Fruit fly (Drosophila melanogaster) whole organism, embryonic: ENCODE data around the gene dsd.

Experiments
- Abd-B ChIP-seq: fragments of 200-800 bp; sonication (Bioruptor generic); optimal IDR thresholded peaks from 2 replicates; lab custom pipeline; 2018; ENCODE audit warnings: missing biosample characterization, mild to moderate bottlenecking, missing genetic modification characterization, moderate library complexity
- Antp ChIP-seq: fragments of 200-800 bp; sonication (Bioruptor generic); optimal IDR thresholded peaks from 3 replicates; lab custom pipeline; 2016; ENCODE audit warnings: missing biosample characterization, missing genetic modification characterization
- Atf-2 ChIP-seq: fragments of 200-800 bp; sonication (Bioruptor generic); optimal IDR thresholded peaks from 2 replicates; lab custom pipeline; 2016; ENCODE audit warnings: missing biosample characterization, missing genetic modification characterization
- Blimp-1 ChIP-seq: fragments of 200-800 bp; sonication (Bioruptor generic); optimal IDR thresholded peaks from 3 replicates; lab custom pipeline; 2018; ENCODE audit warnings: missing biosample characterization, missing genetic modification characterization, mild to moderate bottlenecking, moderate library complexity, missing genetic modification reagents
- CG10431 ChIP-seq: fragments of 200-800 bp; sonication (Bioruptor generic); optimal IDR thresholded peaks from 3 replicates; lab custom pipeline; 2018; ENCODE audit warnings: missing biosample characterization, mild to moderate bottlenecking, missing genetic modification characterization
- CG10565 ChIP-seq: fragments of 200-800 bp; sonication (Bioruptor generic); optimal IDR thresholded peaks from 3 replicates; lab custom pipeline; 2016; ENCODE audit warnings: missing biosample characterization, mild to moderate bottlenecking, missing genetic modification characterization
- CG12104 ChIP-seq: fragments of 200-800 bp; sonication (Bioruptor generic); optimal IDR thresholded peaks from 3 replicates; lab custom pipeline; 2016; ENCODE audit warnings: missing biosample characterization, missing genetic modification characterization
- CG13894 ChIP-seq: fragments of 200-800 bp; sonication (Bioruptor generic); optimal IDR thresholded peaks from 3 replicates; lab custom pipeline; 2018; ENCODE audit warnings: missing biosample characterization, mild to moderate bottlenecking, missing genetic modification characterization, moderate library complexity
- CG15514 ChIP-seq: fragments of 200-800 bp; sonication (Bioruptor generic); optimal IDR thresholded peaks from 3 replicates; lab custom pipeline; 2017; ENCODE audit warnings: missing biosample characterization, missing genetic modification characterization, mild to moderate bottlenecking, moderate library complexity, missing genetic modification reagents
- CG18011 ChIP-seq: fragments of 200-800 bp; sonication (Bioruptor generic); optimal IDR thresholded peaks from 2 replicates; lab custom pipeline; 2017; ENCODE audit warnings: missing biosample characterization, missing genetic modification characterization, mild to moderate bottlenecking, moderate library complexity, missing genotype
- CG18476 ChIP-seq: fragments of 200-800 bp; sonication (Bioruptor generic); optimal IDR thresholded peaks from 2 replicates; lab custom pipeline; 2016; ENCODE audit warnings: missing biosample characterization, mild to moderate bottlenecking, missing genetic modification characterization
- CG30403 ChIP-seq: fragments of 200-800 bp; sonication (Bioruptor generic); optimal IDR thresholded peaks from 3 replicates; lab custom pipeline; 2016; ENCODE audit warnings: missing biosample characterization, missing genetic modification characterization
- CG43689 ChIP-seq: fragments of 200-800 bp; sonication (Bioruptor generic); IDR thresholded peaks from 2 replicates; pipeline ENCODE4 v1.3.6; 2022; ENCODE audit warnings: missing biosample characterization, missing genetic modification characterization
- CG5180 ChIP-seq: fragments of 200-800 bp; sonication (Bioruptor generic); optimal IDR thresholded peaks from 3 replicates; lab custom pipeline; 2017; ENCODE audit warnings: missing biosample characterization, missing genetic modification characterization, mild to moderate bottlenecking, moderate library complexity, missing genetic modification reagents
- CG7372 ChIP-seq: fragments of 200-800 bp; sonication (Bioruptor generic); IDR thresholded peaks from 2 replicates; pipeline ENCODE4 v1.3.6; 2022; ENCODE audit warnings: missing biosample characterization, missing genetic modification characterization
- D19A ChIP-seq: fragments of 200-800 bp; optimal IDR thresholded peaks from 3 replicates; lab custom pipeline; 2019; ENCODE audit warnings: missing biosample characterization, mild to moderate bottlenecking, missing genetic modification characterization, moderate library complexity
- Dip2 ChIP-seq: fragments of 200-800 bp; sonication (Bioruptor generic); IDR thresholded peaks from 2 replicates; pipeline ENCODE4 v1.3.6; 2022; ENCODE audit warnings: missing biosample characterization, missing genetic modification characterization
- Dp ChIP-seq: fragments of 200-800 bp; sonication (Bioruptor generic); optimal IDR thresholded peaks from 2 replicates; lab custom pipeline; 2018; ENCODE audit warnings: missing biosample characterization, mild to moderate bottlenecking, missing genetic modification characterization, moderate library complexity
- Drgx ChIP-seq: fragments of 200-800 bp; sonication (Bioruptor generic); IDR thresholded peaks from 2 replicates; pipeline ENCODE4 v1.3.6; 2022; ENCODE audit warnings: missing biosample characterization, missing genetic modification characterization
- E2f2 ChIP-seq: fragments of 200-800 bp; sonication (Bioruptor generic); IDR thresholded peaks from 2 replicates; pipeline ENCODE4 v1.3.6; 2022; ENCODE audit warnings: missing biosample characterization, missing genetic modification characterization
- HLHmδ ChIP-seq: fragments of 200-800 bp; sonication (Bioruptor generic); optimal IDR thresholded peaks from 2 replicates; lab custom pipeline; 2018; ENCODE audit warnings: missing biosample characterization, mild to moderate bottlenecking, missing genetic modification characterization, moderate library complexity
- NFAT ChIP-seq: fragments of 200-800 bp; sonication (Bioruptor generic); IDR thresholded peaks from 2 replicates; pipeline ENCODE4 v1.3.6; 2022; ENCODE audit warnings: missing biosample characterization, missing genetic modification characterization
- NfI ChIP-seq: fragments of 200-800 bp; sonication (Bioruptor generic); optimal IDR thresholded peaks from 3 replicates; lab custom pipeline; 2018; ENCODE audit warnings: missing biosample characterization, mild to moderate bottlenecking, missing genetic modification characterization, moderate library complexity
- Poxn ChIP-seq: fragments of 200-800 bp; sonication (Bioruptor generic); IDR thresholded peaks from 2 replicates; pipeline ENCODE4 v1.3.6; 2022; ENCODE audit warnings: missing biosample characterization, missing genetic modification characterization
- Sry-β ChIP-seq: fragments of 200-800 bp; sonication (Bioruptor generic); optimal IDR thresholded peaks from 2 replicates; lab custom pipeline; 2018; ENCODE audit warnings: missing biosample characterization, mild to moderate bottlenecking, missing genetic modification characterization, moderate library complexity
- Ssrp ChIP-seq: fragments of 200-800 bp; sonication (Bioruptor generic); optimal IDR thresholded peaks from 2 replicates; lab custom pipeline; 2018; ENCODE audit warnings: missing biosample characterization, mild to moderate bottlenecking, missing genetic modification characterization, moderate library complexity
- aop ChIP-seq: fragments of 200-800 bp; sonication (Bioruptor generic); IDR thresholded peaks from 2 replicates; pipeline ENCODE4 v1.3.6; 2022; ENCODE audit warnings: missing biosample characterization, missing genetic modification characterization
- cato ChIP-seq: fragments of 200-800 bp; sonication (Bioruptor generic); optimal IDR thresholded peaks from 2 replicates; lab custom pipeline; 2016; ENCODE audit warnings: missing biosample characterization, missing genetic modification characterization, borderline replicate concordance
- chinmo ChIP-seq: fragments of 200-800 bp; sonication (Bioruptor generic); IDR thresholded peaks from 4 replicates; pipeline ENCODE4 v1.3.6; 2022; ENCODE audit warnings: missing biosample characterization, missing genetic modification characterization; ENCODE audit not compliant: partially characterized antibody
- ewg ChIP-seq: fragments of 200-800 bp; sonication (Bioruptor generic); optimal IDR thresholded peaks from 3 replicates; lab custom pipeline; 2017; ENCODE audit warnings: mild to moderate bottlenecking, missing biosample characterization, missing genetic modification reagents, missing genetic modification characterization
- gem ChIP-seq: fragments of 200-800 bp; sonication (Bioruptor generic); optimal IDR thresholded peaks from 2 replicates; lab custom pipeline; 2019; ENCODE audit warnings: missing biosample characterization, mild to moderate bottlenecking, missing genetic modification characterization, moderate library complexity
- hb ChIP-seq: fragments of 200-800 bp; sonication (Bioruptor generic); IDR thresholded peaks from 3 replicates; pipeline ENCODE4 v1.3.6; 2022; ENCODE audit warnings: missing biosample characterization, missing genetic modification characterization; ENCODE audit not compliant: partially characterized antibody
- lbe ChIP-seq: fragments of 200-800 bp; sonication (Bioruptor generic); optimal IDR thresholded peaks from 2 replicates; lab custom pipeline; 2016; ENCODE audit warnings: missing biosample characterization, mild to moderate bottlenecking, missing genetic modification characterization
- oc ChIP-seq: fragments of 200-800 bp; sonication (Bioruptor generic); optimal IDR thresholded peaks from 2 replicates; lab custom pipeline; 2018; ENCODE audit warnings: missing biosample characterization, mild to moderate bottlenecking, missing genetic modification characterization, moderate library complexity
- ranshi ChIP-seq: fragments of 200-800 bp; sonication (Bioruptor generic); IDR thresholded peaks from 2 replicates; pipeline ENCODE4 v1.3.6; 2022; ENCODE audit warnings: missing biosample characterization, missing genetic modification characterization
- schlank ChIP-seq: fragments of 200-800 bp; sonication (Bioruptor generic); optimal IDR thresholded peaks from 2 replicates; lab custom pipeline; 2018; ENCODE audit warnings: missing biosample characterization, mild to moderate bottlenecking, missing genetic modification characterization
- sim ChIP-seq: fragments of 200-800 bp; sonication (Bioruptor generic); IDR thresholded peaks from 2 replicates; pipeline ENCODE4 v1.3.6; 2022; ENCODE audit warnings: missing biosample characterization, missing genetic modification characterization
- so ChIP-seq: fragments of 200-800 bp; sonication (Bioruptor generic); IDR thresholded peaks from 3 replicates; pipeline ENCODE4 v1.3.6; 2022; ENCODE audit warnings: missing biosample characterization, missing genetic modification characterization
- stc ChIP-seq: fragments of 200-800 bp; sonication (Bioruptor generic); IDR thresholded peaks from 2 replicates; pipeline ENCODE4 v1.3.6; 2022; ENCODE audit warnings: missing biosample characterization, missing genetic modification characterization
- ttk ChIP-seq: fragments of 200-800 bp; sonication (Bioruptor generic); IDR thresholded peaks from 2 replicates; pipeline ENCODE4 v2.1.2; 2022; ENCODE audit warnings: missing biosample characterization, missing genetic modification characterization
- tx ChIP-seq: fragments of 200-800 bp; sonication (Bioruptor generic); optimal IDR thresholded peaks from 2 replicates; lab custom pipeline; 2016; ENCODE audit warnings: missing biosample characterization, missing genetic modification characterization

The dsd gene

DNA sequence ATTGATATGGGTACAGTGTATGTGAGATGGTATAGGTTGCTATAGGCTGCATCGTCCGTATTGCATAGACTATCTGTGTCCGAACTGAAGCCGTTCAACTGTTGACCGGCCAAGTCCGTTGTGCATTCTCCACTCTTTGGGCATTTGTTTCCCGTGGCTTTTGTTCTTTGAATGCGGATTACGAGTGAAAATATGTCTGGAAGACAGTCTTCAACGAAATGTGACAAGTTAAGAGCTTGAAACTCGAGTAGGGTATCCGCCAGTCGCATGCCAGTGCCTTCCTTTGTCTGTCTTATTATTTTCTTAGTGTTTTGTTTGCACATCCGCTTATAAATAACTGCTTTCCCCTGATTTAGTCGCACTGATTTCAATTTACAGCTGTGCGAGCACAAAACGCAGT lies 3.5 kb downstream of the dsd start:
- TF ChIP-seq aop (GFP tag; lab: Robert Waterston, UW), result no peak
- 0 out of 2 replicates have a peak, but pooled peaks have one; percentile 42 for TF ChIP-seq Drgx (GFP tag; lab: Robert Waterston, UW)
- TF ChIP-seq, all 482 proteins: peak for 1

DNA sequence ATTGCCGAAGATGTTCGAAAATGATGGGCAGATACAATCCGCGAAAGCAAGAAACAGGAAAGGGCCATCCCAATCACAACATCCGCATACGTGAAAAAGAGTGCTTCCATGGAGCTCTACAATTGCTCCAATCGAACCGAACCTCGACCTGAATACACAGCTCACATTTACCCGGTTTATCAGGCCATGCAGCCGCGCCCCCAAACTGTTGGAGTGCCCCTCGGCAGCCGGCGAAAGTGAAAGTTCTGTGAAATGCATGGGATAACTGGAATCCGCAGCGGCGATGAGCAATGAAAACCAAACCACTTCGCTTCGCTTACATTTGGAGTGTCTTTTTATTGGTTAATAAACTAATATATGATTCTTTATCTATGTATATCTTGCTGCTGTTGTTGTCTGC lies 9.9 kb downstream of the dsd start:
- TF ChIP-seq Atf-2 (no peak), Sry-β (GFP tag; lab: Kevin White, UChicago) (no peak), ttk (GFP tag; lab: Robert Waterston, UW) (no peak), CG5180 (GFP tag; lab: Kevin White, UChicago) (peak; percentile 90), tx (GFP tag; lab: Kevin White, UChicago) (no peak), sim (GFP tag; lab: Robert Waterston, UW) (0 out of 2 replicates have a peak, but pooled peaks have one; percentile 20), CG43689 (no peak), hb (GFP tag; lab: Robert Waterston, UW) (no peak), CG13894 (tag; lab: Kevin White, UChicago) (no peak), oc (tag; lab: Kevin White, UChicago) (no peak), CG10565 (no peak), schlank (no peak), CG10431 (GFP tag; lab: Kevin White, UChicago) (peak; percentile 40), ewg (GFP tag; lab: Kevin White, UChicago) (no peak), CG12104 (GFP tag; lab: Kevin White, UChicago) (no peak), Abd-B (GFP tag; lab: Kevin White, UChicago) (no peak), Dip2 (GFP tag; lab: Robert Waterston, UW) (no peak), stc (GFP tag; lab: Robert Waterston, UW) (no peak), Blimp-1 (GFP tag; lab: Kevin White, UChicago) (peak; percentile 99), ranshi (GFP tag; lab: Robert Waterston, UW) (no peak), lbe (no peak), Poxn (no peak), NFAT (GFP tag; lab: Robert Waterston, UW) (no peak), NfI (GFP tag; lab: Kevin White, UChicago) (no peak), D19A (no peak), Ssrp (no peak), HLHmδ (GFP tag; lab: Kevin White, UChicago) (peak; percentile 73), gem (tag; lab: Kevin White, UChicago) (no peak), CG15514 (no peak), cato (GFP tag; lab: Kevin White, UChicago) (no peak), Antp (GFP tag; lab: Kevin White, UChicago) (no peak), CG18476 (GFP tag; lab: Kevin White, UChicago) (peak; percentile 49)

DNA sequence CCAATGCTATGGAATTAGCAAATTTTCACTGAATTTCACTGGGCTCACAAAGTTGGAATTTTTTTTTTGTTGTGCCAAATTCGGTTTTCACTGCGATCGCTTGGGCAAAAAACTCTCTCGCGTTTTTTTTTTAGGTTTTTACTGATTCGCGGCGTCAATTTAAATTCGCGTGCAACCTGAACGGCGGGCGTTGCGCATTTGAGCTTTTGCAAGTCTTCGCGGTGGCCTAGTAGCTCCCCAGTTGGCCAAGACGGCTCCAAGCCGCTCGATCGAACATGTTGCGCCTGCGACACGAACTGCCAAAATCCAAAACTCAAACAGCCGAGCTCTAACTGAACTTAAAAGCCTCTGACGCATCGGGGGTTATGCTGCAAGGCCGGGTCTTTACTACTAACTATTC lies 11.2 kb downstream of the dsd start, which contains the start of gene CG5639:
Gene CG5639 (minus strand): TSS at position 152 of the 400 bp plus-strand sequence.
- peak; percentile 11; the same call in 1 of the 2 replicates for TF ChIP-seq E2f2
- 0 out of 4 replicates have a peak, but pooled peaks have one; percentile 62 for TF ChIP-seq chinmo (GFP tag; lab: Robert Waterston, UW)
- no peak for TF ChIP-seq Dp
- TF ChIP-seq CG18011, result peak; percentile 84
- no peak for TF ChIP-seq CG7372 (GFP tag; lab: Robert Waterston, UW)
- TF ChIP-seq CG5180 (GFP tag; lab: Kevin White, UChicago), result peak; percentile 97
- no peak for TF ChIP-seq CG30403 (GFP tag; lab: Kevin White, UChicago)
- TF ChIP-seq so, result no peak
